Worm (Caenorhabditis elegans): ENCODE data around the gene F40A3.6.
A peak's percentile ranks its signal among the peaks of the same experiment; 100 is the strongest.

The F40A3.6 gene

ce11 chrV:7847170-7847569 is 46.5 kb downstream of the F40A3.6 start, which contains the start of gene memo-1 (continued):
- TF ChIP-seq ctbp-1 (GFP tag; IDR thresholded peaks at IDR 0.05) = no peak
- TF ChIP-seq T20F7.1 (GFP tag; optimal IDR thresholded peaks at IDR 0.05) = no peak
- no peak for TF ChIP-seq ZK546.5 (tag; optimal IDR thresholded peaks at IDR 0.05)
- TF ChIP-seq hlh-11 (tag; optimal IDR thresholded peaks at IDR 0.05) = no peak
- no peak for TF ChIP-seq pha-4 (GFP tag; IDR thresholded peaks at IDR 0.05)
- no peak for TF ChIP-seq pha-4 (tag; optimal IDR thresholded peaks at IDR 0.05)
- no peak for TF ChIP-seq lin-29 (GFP tag; IDR thresholded peaks at IDR 0.05)
- TF ChIP-seq daf-19 (GFP tag; conservative IDR thresholded peaks at IDR 0.05) = no peak
- no peak for TF ChIP-seq F10B5.3 (tag; optimal IDR thresholded peaks at IDR 0.05)
- no peak for TF ChIP-seq zag-1 (tag; optimal IDR thresholded peaks at IDR 0.05)
- no peak for TF ChIP-seq daf-8 (GFP tag; IDR thresholded peaks at IDR 0.05)
- no peak for TF ChIP-seq Y48G9A.11 (GFP tag; IDR thresholded peaks at IDR 0.05)
- no peak for TF ChIP-seq nhr-6 (tag; optimal IDR thresholded peaks at IDR 0.05)
- no peak for TF ChIP-seq ceh-32 (tag; optimal IDR thresholded peaks at IDR 0.05; ENCODE audit: poor library complexity)
- 0 out of 2 replicates have a peak, but pooled peaks have one; percentile 9 for TF ChIP-seq dmd-6 (GFP tag; IDR thresholded peaks at IDR 0.05)
- TF ChIP-seq F49E8.2 (tag; optimal IDR thresholded peaks at IDR 0.05; ENCODE audit: borderline replicate concordance) = no peak
- TF ChIP-seq snpc-1.2 (GFP tag; IDR thresholded peaks at IDR 0.05) = no peak
- no peak for TF ChIP-seq zfp-2 (tag; optimal IDR thresholded peaks at IDR 0.05)

- TF ChIP-seq lin-13 (GFP tag; optimal IDR thresholded peaks at IDR 0.05) (no peak), ceh-82 (tag; optimal IDR thresholded peaks at IDR 0.05) (no peak), nhr-111 (GFP tag; optimal IDR thresholded peaks at IDR 0.05) (no peak), Y48G9A.11 (GFP tag; IDR thresholded peaks at IDR 0.05) (no peak), zag-1 (tag; optimal IDR thresholded peaks at IDR 0.05) (no peak), unc-130 (GFP tag; optimal IDR thresholded peaks at IDR 0.05) (no peak), tra-1 (GFP tag; IDR thresholded peaks at IDR 0.05) (no peak), nhr-10 (tag; optimal IDR thresholded peaks at IDR 0.05) (no peak), ces-1 (GFP tag; optimal IDR thresholded peaks at IDR 0.05) (no peak), Y105C5A.15 (GFP tag; IDR thresholded peaks at IDR 0.05) (no peak), T20F7.1 (GFP tag; optimal IDR thresholded peaks at IDR 0.05) (no peak), attf-4 (tag; optimal IDR thresholded peaks at IDR 0.05) (no peak), hlh-11 (tag; optimal IDR thresholded peaks at IDR 0.05) (no peak), sdz-12 (GFP tag; optimal IDR thresholded peaks at IDR 0.05) (no peak), zfp-3 (GFP tag; conservative IDR thresholded peaks at IDR 0.05) (no peak), lim-7 (GFP tag; IDR thresholded peaks at IDR 0.05) (no peak), ZK337.2 (GFP tag; IDR thresholded peaks at IDR 0.05) (no peak), fos-1 (tag; optimal IDR thresholded peaks at IDR 0.05) (no peak), gei-8 (GFP tag; optimal IDR thresholded peaks at IDR 0.05) (no peak)
These were observed 51.4 kb downstream of the F40A3.6 start, which contains the start of gene grd-8 for ce11 chrV:7842228-7842627. Gene grd-8 (plus strand): TSS chrV:7842528.

All from whole organism, L4 larva.